Fruit fly (Drosophila melanogaster) Kc167 (cell line): Measurements from ENCODE around the gene GstD6.

Experiments
- Myc ChIP-seq: fragments of >200 bp; optimal IDR thresholded peaks from 2 replicates; lab custom pipeline; 2017; ENCODE audit warnings: missing external identifiers
- Sin3A ChIP-seq: fragments of >200 bp; optimal IDR thresholded peaks from 2 replicates; lab custom pipeline; 2018; ENCODE audit warnings: missing external identifiers
- h ChIP-seq: fragments of >200 bp; optimal IDR thresholded peaks from 3 replicates; lab custom pipeline; 2018; ENCODE audit warnings: missing external identifiers
- insv ChIP-seq: fragments of >200 bp; optimal IDR thresholded peaks from 3 replicates; lab custom pipeline; 2018; ENCODE audit warnings: missing external identifiers
- psq ChIP-seq: fragments of >200 bp; optimal IDR thresholded peaks from 2 replicates; lab custom pipeline; 2017; ENCODE audit warnings: missing external identifiers
- ttk ChIP-seq: sonication (Bioruptor generic); optimal IDR thresholded peaks from 2 replicates; lab custom pipeline; 2017; ENCODE audit warnings: missing external identifiers

The GstD6 gene

dm6 chr3R:12376828-12377227, at the start of gene GstD6:
Gene GstD6, plus strand, starts transcription at chr3R:12377128.
- TF ChIP-seq insv (lab: Kevin White, UChicago) (no peak), h (lab: Kevin White, UChicago) (no peak), ttk (lab: Kevin White, UChicago) (no peak), Myc (lab: Kevin White, UChicago) (no peak), psq (lab: Kevin White, UChicago) (no peak), Sin3A (lab: Kevin White, UChicago) (no peak)

dm6 chr3R:12329827-12330226, 47.1 kb upstream of the GstD6 start:
- TF ChIP-seq Sin3A (lab: Kevin White, UChicago): no peak
- no peak for TF ChIP-seq h (lab: Kevin White, UChicago)
- TF ChIP-seq insv (lab: Kevin White, UChicago): no peak
- TF ChIP-seq psq (lab: Kevin White, UChicago): no peak
- no peak for TF ChIP-seq ttk (lab: Kevin White, UChicago)
- no peak for TF ChIP-seq Myc (lab: Kevin White, UChicago)

- TF ChIP-seq ttk (lab: Kevin White, UChicago) (no peak), Myc (lab: Kevin White, UChicago) (no peak), insv (lab: Kevin White, UChicago) (no peak), h (lab: Kevin White, UChicago) (no peak), psq (lab: Kevin White, UChicago) (no peak), Sin3A (lab: Kevin White, UChicago) (no peak)
Measured at dm6 chr3R:12341374-12341773, 35.6 kb upstream of the GstD6 start, which contains the start of gene Sgsf. Gene Sgsf, plus strand, starts transcription at chr3R:12341674.

dm6 chr3R:12344914-12345549, 31.9 kb upstream of the GstD6 start:
- TF ChIP-seq Myc (lab: Kevin White, UChicago) (no peak), psq (lab: Kevin White, UChicago) (no peak), Sin3A (lab: Kevin White, UChicago) (no peak), h (lab: Kevin White, UChicago) (no peak), ttk (lab: Kevin White, UChicago) (no peak), insv (lab: Kevin White, UChicago) (no peak)

- TF ChIP-seq Myc (lab: Kevin White, UChicago): no peak
- no peak for TF ChIP-seq Sin3A (lab: Kevin White, UChicago)
- no peak for TF ChIP-seq ttk (lab: Kevin White, UChicago)
- TF ChIP-seq psq (lab: Kevin White, UChicago): no peak
- TF ChIP-seq insv (lab: Kevin White, UChicago): no peak
- TF ChIP-seq h (lab: Kevin White, UChicago): no peak
Measured at dm6 chr3R:12345989-12346388, 30.9 kb upstream of the GstD6 start.

dm6 chr3R:12347659-12348058, 29.3 kb upstream of the GstD6 start:
- TF ChIP-seq psq (lab: Kevin White, UChicago) (no peak), h (lab: Kevin White, UChicago) (no peak), Myc (lab: Kevin White, UChicago) (no peak), Sin3A (lab: Kevin White, UChicago) (no peak), ttk (lab: Kevin White, UChicago) (no peak), insv (lab: Kevin White, UChicago) (no peak)

dm6 chr3R:12350497-12350896, 26.4 kb upstream of the GstD6 start, which contains the start of gene CG10038:
Gene CG10038, minus strand, starts transcription at chr3R:12350644.
- TF ChIP-seq insv (lab: Kevin White, UChicago) (no peak), Sin3A (lab: Kevin White, UChicago) (no peak), h (lab: Kevin White, UChicago) (no peak), Myc (lab: Kevin White, UChicago) (no peak), ttk (lab: Kevin White, UChicago) (no peak), psq (lab: Kevin White, UChicago) (no peak)

dm6 chr3R:12352003-12352402, 24.9 kb upstream of the GstD6 start, which contains the start of gene CG10041:
Gene CG10041, minus strand, starts transcription at chr3R:12352103.
- TF ChIP-seq psq (lab: Kevin White, UChicago): no peak
- TF ChIP-seq Myc (lab: Kevin White, UChicago): no peak
- no peak for TF ChIP-seq Sin3A (lab: Kevin White, UChicago)
- TF ChIP-seq insv (lab: Kevin White, UChicago): no peak
- TF ChIP-seq h (lab: Kevin White, UChicago): no peak
- no peak for TF ChIP-seq ttk (lab: Kevin White, UChicago)

- TF ChIP-seq insv (lab: Kevin White, UChicago) (no peak), psq (lab: Kevin White, UChicago) (no peak), ttk (lab: Kevin White, UChicago) (no peak), Sin3A (lab: Kevin White, UChicago) (no peak), h (lab: Kevin White, UChicago) (no peak), Myc (lab: Kevin White, UChicago) (no peak)
Measured at dm6 chr3R:12356044-12356443, 20.9 kb upstream of the GstD6 start, which contains the start of gene MBD-R2. Gene MBD-R2, minus strand, starts transcription at chr3R:12356265.

dm6 chr3R:12359837-12360236, 17.1 kb upstream of the GstD6 start, which contains the start of gene CG4115:
Gene CG4115, plus strand, starts transcription at chr3R:12360008.
- no peak for TF ChIP-seq psq (lab: Kevin White, UChicago)
- no peak for TF ChIP-seq insv (lab: Kevin White, UChicago)
- no peak for TF ChIP-seq ttk (lab: Kevin White, UChicago)
- no peak for TF ChIP-seq Myc (lab: Kevin White, UChicago)
- no peak for TF ChIP-seq h (lab: Kevin White, UChicago)
- no peak for TF ChIP-seq Sin3A (lab: Kevin White, UChicago)

- TF ChIP-seq Myc (lab: Kevin White, UChicago) (no peak), ttk (lab: Kevin White, UChicago) (no peak), psq (lab: Kevin White, UChicago) (no peak), h (lab: Kevin White, UChicago) (no peak), insv (lab: Kevin White, UChicago) (no peak)
Measured at dm6 chr3R:12361962-12362497, 14.9 kb upstream of the GstD6 start.
